Worm (Caenorhabditis elegans) whole organism, L3 larva: ENCODE data around the gene clec-83.

Experiments used
- R02D3.7 ChIP-seq: fragments of 150-350 bp; optimal IDR thresholded peaks from 2 replicates; lab custom pipeline; 2014; ENCODE audit warnings: missing biosample characterization, missing genetic modification characterization
- aly-2 ChIP-seq: fragments of 150-350 bp; optimal IDR thresholded peaks from 2 replicates; lab custom pipeline; 2014; ENCODE audit warnings: missing biosample characterization, missing genetic modification characterization
- ama-1 ChIP-seq: fragments of 150-350 bp; optimal IDR thresholded peaks from 2 replicates; lab custom pipeline; 2018
- ceh-16 ChIP-seq: sonication (generic microtip); optimal IDR thresholded peaks from 2 replicates; lab custom pipeline; 2017; ENCODE audit warnings: missing biosample characterization, missing genetic modification characterization
- ceh-28 ChIP-seq: fragments of 150-350 bp; optimal IDR thresholded peaks from 2 replicates; lab custom pipeline; 2014; ENCODE audit warnings: missing biosample characterization, missing genetic modification reagents, missing genetic modification characterization
- daf-12 ChIP-seq: fragments of 150-350 bp; optimal IDR thresholded peaks from 2 replicates; lab custom pipeline; 2014; ENCODE audit warnings: missing biosample characterization, missing genetic modification reagents, missing genetic modification characterization
- egl-27 ChIP-seq: sonication (generic microtip); optimal IDR thresholded peaks from 4 replicates; lab custom pipeline; 2017; ENCODE audit warnings: missing biosample characterization, missing genetic modification reagents, missing genetic modification characterization
- elt-1 ChIP-seq: fragments of 150-350 bp; optimal IDR thresholded peaks from 2 replicates; lab custom pipeline; 2014; ENCODE audit warnings: missing biosample characterization, missing genetic modification characterization
- elt-2 ChIP-seq: sonication (generic microtip); optimal IDR thresholded peaks from 2 replicates; lab custom pipeline; 2016; ENCODE audit warnings: missing genetic modification reagents, mild to moderate bottlenecking, missing genetic modification characterization, missing compliant biosample characterization
- elt-3 ChIP-seq, 3 experiments: fragments of 150-350 bp in 1 of 3; sonication (generic microtip) in 2 of 3; optimal IDR thresholded peaks; 2 replicates in 2 of 3; 4 replicates in 1 of 3; lab custom pipeline; 2014 to 2017; ENCODE audit warnings: missing biosample characterization in 3 of 3, missing genetic modification characterization in 3 of 3
- eor-1 ChIP-seq, 2 experiments: fragments of 150-350 bp; optimal IDR thresholded peaks; 2 replicates each; lab custom pipeline; 2014 to 2018; ENCODE audit warnings: missing biosample characterization in 2 of 2, missing genetic modification characterization in 2 of 2
- fkh-10 ChIP-seq: sonication (generic microtip); optimal IDR thresholded peaks from 2 replicates; lab custom pipeline; 2017; ENCODE audit warnings: missing biosample characterization, missing genetic modification reagents, missing genetic modification characterization
- fkh-2 ChIP-seq: fragments of 150-350 bp; optimal IDR thresholded peaks from 2 replicates; lab custom pipeline; 2014; ENCODE audit warnings: missing biosample characterization, missing genetic modification reagents, missing genetic modification characterization
- jun-1 ChIP-seq: fragments of 150-350 bp; optimal IDR thresholded peaks from 2 replicates; lab custom pipeline; 2014; ENCODE audit warnings: missing biosample characterization, missing genetic modification reagents, missing genetic modification characterization
- lin-15B ChIP-seq: fragments of 150-350 bp; optimal IDR thresholded peaks from 2 replicates; lab custom pipeline; 2014; ENCODE audit warnings: missing biosample characterization, missing genetic modification characterization
- lin-39 ChIP-seq: fragments of 150-350 bp; optimal IDR thresholded peaks from 2 replicates; lab custom pipeline; 2018; ENCODE audit warnings: missing biosample characterization, missing genetic modification reagents, missing genetic modification characterization
- mdl-1 ChIP-seq: fragments of 150-350 bp; optimal IDR thresholded peaks from 2 replicates; lab custom pipeline; 2014; ENCODE audit warnings: missing biosample characterization, missing genetic modification characterization
- mml-1 ChIP-seq: fragments of 150-350 bp; sonication (generic microtip); optimal IDR thresholded peaks from 3 replicates; lab custom pipeline; 2014; ENCODE audit warnings: missing biosample characterization, missing genetic modification characterization
- nfya-1 ChIP-seq: sonication (generic microtip); optimal IDR thresholded peaks from 2 replicates; lab custom pipeline; 2017; ENCODE audit warnings: missing genetic modification characterization, mild to moderate bottlenecking, missing compliant biosample characterization, antibody characterized with exemption, moderate library complexity; ENCODE audit not compliant: insufficient read depth
- nhr-12 ChIP-seq: fragments of 150-350 bp; optimal IDR thresholded peaks from 2 replicates; lab custom pipeline; 2014; ENCODE audit warnings: missing biosample characterization, missing genetic modification characterization
- nhr-23 ChIP-seq: fragments of 150-350 bp; optimal IDR thresholded peaks from 2 replicates; lab custom pipeline; 2014; ENCODE audit warnings: missing biosample characterization, missing genetic modification reagents, missing genetic modification characterization
- nhr-237 ChIP-seq: fragments of 150-350 bp; optimal IDR thresholded peaks from 2 replicates; lab custom pipeline; 2014; ENCODE audit warnings: missing biosample characterization, missing genetic modification characterization
- nhr-25 ChIP-seq: sonication (generic microtip); optimal IDR thresholded peaks from 2 replicates; lab custom pipeline; 2017; ENCODE audit warnings: missing biosample characterization, missing genetic modification characterization
- nhr-28 ChIP-seq: fragments of 150-350 bp; optimal IDR thresholded peaks from 2 replicates; lab custom pipeline; 2014; ENCODE audit warnings: missing biosample characterization, missing genetic modification characterization
- nhr-77 ChIP-seq: fragments of 150-350 bp; optimal IDR thresholded peaks from 2 replicates; lab custom pipeline; 2014; ENCODE audit warnings: missing biosample characterization, missing genetic modification characterization
- pha-4 ChIP-seq: fragments of 150-350 bp; optimal IDR thresholded peaks from 2 replicates; lab custom pipeline; 2014; ENCODE audit warnings: missing biosample characterization, missing genetic modification reagents, missing genetic modification characterization
- sea-2 ChIP-seq: fragments of 150-350 bp; sonication (generic microtip); optimal IDR thresholded peaks from 4 replicates; lab custom pipeline; 2014; ENCODE audit warnings: missing biosample characterization, missing genetic modification reagents, missing genetic modification characterization
- skn-1 ChIP-seq: fragments of 150-350 bp; optimal IDR thresholded peaks from 2 replicates; lab custom pipeline; 2014; ENCODE audit warnings: missing biosample characterization, missing genetic modification characterization
- snpc-4 ChIP-seq: fragments of 150-350 bp; optimal IDR thresholded peaks from 2 replicates; lab custom pipeline; 2014; ENCODE audit warnings: missing biosample characterization, missing genetic modification characterization
- tbx-2 ChIP-seq: sonication (generic microtip); optimal IDR thresholded peaks from 2 replicates; lab custom pipeline; 2016; ENCODE audit warnings: mild to moderate bottlenecking, missing genetic modification characterization, missing compliant biosample characterization
- unc-39 ChIP-seq: sonication (generic microtip); optimal IDR thresholded peaks from 4 replicates; lab custom pipeline; 2017; ENCODE audit warnings: missing biosample characterization, missing genetic modification characterization
- zag-1 ChIP-seq: fragments of 150-350 bp; optimal IDR thresholded peaks from 2 replicates; lab custom pipeline; 2014; ENCODE audit warnings: missing biosample characterization, missing genetic modification characterization
- ztf-4 ChIP-seq: fragments of 150-350 bp; optimal IDR thresholded peaks from 2 replicates; lab custom pipeline; 2014; ENCODE audit warnings: missing biosample characterization, missing genetic modification characterization

clec-83 gene

DNA sequence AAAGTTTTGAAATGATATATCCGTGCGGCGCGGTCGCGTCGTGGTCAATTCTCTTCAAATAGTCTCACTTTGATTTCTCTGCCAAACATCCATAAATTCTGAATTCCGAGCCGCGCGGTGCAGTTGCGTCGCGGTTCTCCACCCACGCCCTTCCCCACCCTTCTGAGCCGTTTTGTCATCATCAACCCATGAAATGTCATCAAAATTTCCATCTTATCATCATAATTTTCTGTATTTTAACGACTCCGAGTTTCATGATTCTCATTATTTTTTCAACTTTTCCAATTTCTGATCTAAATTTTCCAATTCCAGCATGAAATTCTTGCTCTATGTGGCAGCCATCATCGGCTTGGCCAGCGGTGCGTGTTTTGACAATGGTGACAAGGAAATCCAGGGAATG lies 890 bp upstream of the clec-83 start, which contains the start of gene clec-84:
clec-84 (plus strand) TSS at position 301 of the 400 bp plus-strand sequence.
- TF ChIP-seq elt-2 (tag; lab: Kevin White, UChicago) (peak; percentile 2), lin-39 (no peak)

DNA sequence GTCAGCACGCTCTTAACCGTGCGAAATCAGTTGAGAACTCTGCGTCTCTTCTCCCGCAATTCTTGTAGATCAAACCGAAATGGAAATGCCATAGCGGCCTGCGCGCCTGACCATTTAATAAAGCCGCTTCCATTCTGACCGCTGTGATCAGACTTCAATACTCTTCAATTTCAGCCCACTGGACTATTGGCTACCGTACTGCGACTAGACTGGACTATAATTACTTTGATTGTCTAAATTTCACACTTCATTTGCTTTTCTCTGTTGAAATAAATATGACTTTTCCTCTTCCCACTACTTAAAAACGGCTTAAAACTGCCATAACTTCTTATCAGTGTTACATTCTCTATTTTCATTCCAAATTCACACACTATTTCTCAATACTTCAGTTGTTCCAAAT lies 3.0 kb downstream of the clec-83 start, which contains the start of gene Y54G2A.7:
Y54G2A.7 (plus strand) TSS at position 301 of the 400 bp plus-strand sequence.
- TF ChIP-seq elt-2 (tag; lab: Kevin White, UChicago) (peak; percentile 19), elt-1 (tag; lab: Kevin White, UChicago) (no peak)

DNA sequence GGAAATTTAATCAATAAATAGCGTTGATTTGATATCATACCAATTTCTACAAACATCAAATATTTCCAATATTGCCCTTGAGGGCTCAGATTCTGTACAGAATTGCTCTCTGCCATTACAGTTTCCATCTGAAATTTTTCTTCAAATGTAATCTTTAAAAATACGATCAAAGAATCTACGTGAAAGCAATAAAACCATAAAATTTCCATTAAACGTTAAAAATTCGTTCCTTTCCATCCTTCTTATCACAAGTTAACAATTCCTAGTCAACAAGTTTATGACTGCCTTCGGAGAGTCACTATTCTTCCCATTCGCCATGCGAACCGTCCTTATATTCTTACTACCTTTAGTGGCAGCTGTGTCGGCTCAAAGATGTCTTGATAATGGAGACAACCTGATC lies 5.9 kb downstream of the clec-83 start, which contains the start of gene clec-82:
clec-82 (plus strand) TSS at position 301 of the 400 bp plus-strand sequence.
- TF ChIP-seq skn-1 (no peak), pha-4 (no peak), zag-1 (tag; lab: Kevin White, UChicago) (no peak), ama-1 (lab: Kevin White, UChicago) (no peak), sea-2 (no peak), ztf-4 (tag; lab: Kevin White, UChicago) (no peak), jun-1 (tag; lab: Kevin White, UChicago) (no peak), ceh-28 (tag; lab: Kevin White, UChicago) (no peak), elt-1 (tag; lab: Kevin White, UChicago) (no peak), lin-15B (tag; lab: Kevin White, UChicago) (no peak), tbx-2 (tag; lab: Kevin White, UChicago) (no peak), nfya-1 (no peak), nhr-237 (tag; lab: Kevin White, UChicago) (no peak), fkh-2 (tag; lab: Kevin White, UChicago) (no peak), snpc-4 (no peak), mml-1 (no peak), fkh-10 (GFP tag; lab: Kevin White, UChicago) (no peak), nhr-25 (tag; lab: Kevin White, UChicago) (no peak), ceh-16 (tag; lab: Kevin White, UChicago) (no peak)

DNA sequence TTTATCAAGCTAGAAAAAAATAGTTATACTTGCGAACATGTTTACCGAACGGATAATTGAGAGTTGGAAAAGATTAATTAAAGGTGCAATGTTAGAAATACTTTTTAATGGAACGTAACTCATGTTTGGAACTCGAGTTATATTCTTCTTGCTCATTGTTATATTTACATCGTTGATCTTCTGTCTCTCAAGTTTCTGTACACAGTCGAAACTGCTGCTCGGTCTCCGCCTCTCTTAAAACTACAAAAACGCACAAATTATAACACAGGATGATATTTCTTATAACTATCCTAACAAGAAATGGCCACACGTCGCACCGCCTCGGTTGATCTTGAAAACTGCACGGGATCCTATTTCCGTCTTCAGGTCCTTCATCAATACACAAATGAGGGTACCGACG lies 6.8 kb downstream of the clec-83 start, which contains the start of gene pudl-2:
pudl-2 (plus strand) TSS at position 301 of the 400 bp plus-strand sequence.
- TF ChIP-seq ceh-28 (tag; lab: Kevin White, UChicago) (no peak), ztf-4 (tag; lab: Kevin White, UChicago) (no peak), eor-1 (tag; optimal IDR thresholded peaks at IDR 0.05; lab: Kevin White, UChicago) (no peak), tbx-2 (tag; lab: Kevin White, UChicago) (no peak), egl-27 (tag; lab: Kevin White, UChicago) (no peak), nhr-23 (no peak), nhr-25 (tag; lab: Kevin White, UChicago) (no peak), lin-39 (no peak), daf-12 (tag; lab: Kevin White, UChicago) (no peak), jun-1 (tag; lab: Kevin White, UChicago) (no peak), nfya-1 (no peak), fkh-2 (tag; lab: Kevin White, UChicago) (no peak), unc-39 (tag; lab: Kevin White, UChicago) (no peak), nhr-12 (tag; lab: Kevin White, UChicago) (no peak), ceh-16 (tag; lab: Kevin White, UChicago) (no peak), nhr-28 (tag; lab: Kevin White, UChicago) (no peak), elt-3 (tag; optimal IDR thresholded peaks at IDR 0.05; lab: Kevin White, UChicago) (no peak), fkh-10 (GFP tag; lab: Kevin White, UChicago) (no peak)

DNA sequence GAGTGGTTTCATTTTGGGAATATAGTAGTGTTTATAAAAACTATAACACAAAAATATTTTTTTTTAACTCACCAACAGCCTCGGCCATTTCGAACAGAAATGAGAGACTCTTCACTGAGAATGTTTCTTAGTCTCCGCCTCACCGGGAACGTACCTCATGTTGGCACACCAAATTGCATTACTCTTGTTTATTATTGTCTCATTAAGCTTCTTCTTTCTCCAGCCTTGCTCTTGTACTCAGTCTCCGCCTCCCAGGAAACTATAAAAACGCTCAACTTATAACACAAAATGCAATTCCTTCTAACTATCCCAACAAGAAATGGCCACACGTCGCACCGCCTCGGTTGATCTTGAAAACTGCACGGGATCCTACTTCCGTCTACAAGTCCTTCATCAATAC lies 8.7 kb downstream of the clec-83 start, which contains the start of the genes Y54G2A.48 and pudl-1:
Y54G2A.48 (minus strand) TSS at position 101 of the 400 bp plus-strand sequence.
pudl-1 (plus strand) TSS at position 320 of the 400 bp plus-strand sequence.
- no peak for TF ChIP-seq R02D3.7 (tag; lab: Kevin White, UChicago)
- no peak for TF ChIP-seq zag-1 (tag; lab: Kevin White, UChicago)
- no peak for TF ChIP-seq mdl-1 (tag; lab: Kevin White, UChicago)
- TF ChIP-seq pha-4: no peak
- TF ChIP-seq ztf-4 (tag; lab: Kevin White, UChicago): no peak

DNA sequence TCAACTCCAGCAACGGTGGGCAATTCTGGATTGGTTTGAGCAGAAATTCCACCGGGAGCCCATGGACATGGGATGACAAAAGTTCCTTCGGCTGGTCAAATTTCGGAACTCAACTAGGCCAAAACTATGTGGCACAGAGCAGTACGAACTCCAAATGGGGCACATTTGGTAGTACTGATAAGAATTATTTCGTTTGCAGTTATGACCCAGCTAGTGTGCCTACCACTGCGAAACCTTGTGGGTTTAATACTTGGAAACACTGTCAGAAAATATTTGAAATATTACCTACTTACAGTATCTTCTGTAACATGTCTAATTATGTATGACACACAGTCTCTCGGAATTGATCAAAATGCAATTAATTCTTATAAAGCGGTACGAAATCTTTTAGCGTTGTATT lies 14.9 kb downstream of the clec-83 start:
- no peak for TF ChIP-seq nhr-23
- no peak for TF ChIP-seq pha-4
- TF ChIP-seq daf-12 (tag; lab: Kevin White, UChicago): no peak
- no peak for TF ChIP-seq nhr-77 (tag; lab: Kevin White, UChicago)
- no peak for TF ChIP-seq fkh-10 (GFP tag; lab: Kevin White, UChicago)
- TF ChIP-seq sea-2: no peak
- no peak for TF ChIP-seq aly-2 (tag; lab: Kevin White, UChicago)
